Fruit fly (Drosophila melanogaster): ENCODE data around the gene CG10650.

The CG10650 gene

dm6 chr2L:18954255-18954715 is 41.4 kb downstream of the CG10650 start, which contains the start of gene CG10621 (continued):
- TF ChIP-seq gro (GFP tag; optimal IDR thresholded peaks at IDR 0.05) (peak; percentile 37), ftz-f1 (GFP tag; optimal IDR thresholded peaks at IDR 0.05) (peak; percentile 74), jumu (GFP tag; optimal IDR thresholded peaks at IDR 0.05) (no peak), exex (tag; optimal IDR thresholded peaks at IDR 0.05) (peak; percentile 89), Pdp1 (GFP tag; optimal IDR thresholded peaks at IDR 0.05) (no peak), CG16813 (GFP tag; IDR thresholded peaks at IDR 0.05; ENCODE audit: partially characterized antibody) (no peak), gfzf (GFP tag; optimal IDR thresholded peaks at IDR 0.05) (no peak), CG11723 (GFP tag; optimal IDR thresholded peaks at IDR 0.05) (no peak), Bgb (GFP tag; IDR thresholded peaks at IDR 0.05; ENCODE audit: partially characterized antibody) (no peak), CG31441 (GFP tag; IDR thresholded peaks at IDR 0.05) (no peak), lov (optimal IDR thresholded peaks at IDR 0.05) (no peak), lov (GFP tag; IDR thresholded peaks at IDR 0.05) (no peak), Drgx (GFP tag; IDR thresholded peaks at IDR 0.05) (0 out of 2 replicates have a peak, but pooled peaks have one; percentile 16), nerfin-2 (GFP tag; IDR thresholded peaks at IDR 0.05; ENCODE audit: partially characterized antibody) (peak; percentile 22; the same call in 1 of the 2 replicates), trem (tag; optimal IDR thresholded peaks at IDR 0.05) (no peak), lmd (GFP tag; IDR thresholded peaks at IDR 0.05) (no peak), Hmr (GFP tag; optimal IDR thresholded peaks at IDR 0.05) (no peak), ewg (GFP tag; optimal IDR thresholded peaks at IDR 0.05) (no peak), CkIIα-i1 (GFP tag; IDR thresholded peaks at IDR 0.05) (no peak), caup (GFP tag; optimal IDR thresholded peaks at IDR 0.05; ENCODE audit: severe bottlenecking) (peak; percentile 33), CG31224 (GFP tag; IDR thresholded peaks at IDR 0.05) (no peak), CG10543 (GFP tag; optimal IDR thresholded peaks at IDR 0.05) (peak; percentile 73), ken (GFP tag; IDR thresholded peaks at IDR 0.05) (no peak), CG12104 (GFP tag; optimal IDR thresholded peaks at IDR 0.05) (no peak), z (GFP tag; IDR thresholded peaks at IDR 0.05) (no peak), CG32532 (GFP tag; IDR thresholded peaks at IDR 0.05) (no peak), CG12769 (tag; optimal IDR thresholded peaks at IDR 0.05) (no peak), GATAe (GFP tag; conservative IDR thresholded peaks at IDR 0.05) (peak; percentile 27; the same call in 1 of the 2 replicates), twi (tag; optimal IDR thresholded peaks at IDR 0.05) (no peak), croc (GFP tag; conservative IDR thresholded peaks at IDR 0.05) (no peak), CG12744 (GFP tag; optimal IDR thresholded peaks at IDR 0.05) (no peak), CG1792 (GFP tag; optimal IDR thresholded peaks at IDR 0.05) (no peak), ash1 (GFP tag; optimal IDR thresholded peaks at IDR 0.05) (no peak), Adf1 (GFP tag; IDR thresholded peaks at IDR 0.05) (peak; percentile 19; the same call in 1 of the 2 replicates), CG30020 (tag; optimal IDR thresholded peaks at IDR 0.05) (no peak), tin (GFP tag; optimal IDR thresholded peaks at IDR 0.05) (no peak), CG3163 (GFP tag; optimal IDR thresholded peaks at IDR 0.05) (no peak), CG2116 (GFP tag; optimal IDR thresholded peaks at IDR 0.05) (no peak), nau (GFP tag; optimal IDR thresholded peaks at IDR 0.05) (no peak), zfh1 (GFP tag; IDR thresholded peaks at IDR 0.05) (no peak), pzg (GFP tag; optimal IDR thresholded peaks at IDR 0.05) (no peak), peb (GFP tag; IDR thresholded peaks at IDR 0.05) (no peak), fu2 (GFP tag; optimal IDR thresholded peaks at IDR 0.05) (no peak), CG11093 (GFP tag; IDR thresholded peaks at IDR 0.05) (no peak), CG9817 (tag; optimal IDR thresholded peaks at IDR 0.05) (no peak), usp (GFP tag; optimal IDR thresholded peaks at IDR 0.05) (no peak), Jarid2 (GFP tag; optimal IDR thresholded peaks at IDR 0.05) (peak; percentile 13), CG6254 (GFP tag; optimal IDR thresholded peaks at IDR 0.05) (no peak), Atf3 (GFP tag; optimal IDR thresholded peaks at IDR 0.05) (no peak), Aef1 (GFP tag; IDR thresholded peaks at IDR 0.05) (no peak), Hey (tag; optimal IDR thresholded peaks at IDR 0.05) (peak; percentile 68)

All from whole organism, embryonic.